Fruit fly (Drosophila melanogaster) whole organism, embryonic: Measurements from ENCODE around the gene UGP.

Source experiments
- Adf1 ChIP-seq: fragments of 200-800 bp; sonication (Bioruptor generic); IDR thresholded peaks from 2 replicates; pipeline ENCODE4 v1.3.6; 2022; ENCODE audit warnings: missing biosample characterization, missing genetic modification characterization
- Asciz ChIP-seq: fragments of 200-800 bp; sonication (Bioruptor generic); optimal IDR thresholded peaks from 2 replicates; lab custom pipeline; 2017; ENCODE audit warnings: missing biosample characterization, mild to moderate bottlenecking, missing genetic modification characterization, missing genetic modification reagents
- Awh ChIP-seq: fragments of 200-800 bp; sonication (Bioruptor generic); IDR thresholded peaks from 2 replicates; pipeline ENCODE4, ENCODE4 v1.3.6; 2022; ENCODE audit warnings: missing biosample characterization, missing genetic modification characterization
- C15 ChIP-seq: fragments of 200-800 bp; sonication (Bioruptor generic); IDR thresholded peaks from 3 replicates; pipeline ENCODE4 v1.3.6; 2022; ENCODE audit warnings: missing biosample characterization, missing genetic modification characterization
- CG10462 ChIP-seq: fragments of 200-800 bp; sonication (Bioruptor generic); optimal IDR thresholded peaks from 2 replicates; lab custom pipeline; 2016; ENCODE audit warnings: missing biosample characterization, missing genetic modification characterization
- CG11247 ChIP-seq: fragments of 200-800 bp; sonication (Bioruptor generic); IDR thresholded peaks from 2 replicates; pipeline ENCODE4 v1.3.6; 2022; ENCODE audit warnings: missing biosample characterization, missing genetic modification characterization
- CG11696 ChIP-seq: fragments of 200-800 bp; sonication (Bioruptor generic); IDR thresholded peaks from 2 replicates; pipeline ENCODE4 v1.3.6; 2022; ENCODE audit warnings: missing biosample characterization, missing genetic modification characterization
- CG13296 ChIP-seq: fragments of 200-800 bp; sonication (Bioruptor generic); optimal IDR thresholded peaks from 3 replicates; lab custom pipeline; 2018; ENCODE audit warnings: missing biosample characterization, mild to moderate bottlenecking, missing genetic modification characterization
- CG14965 ChIP-seq: fragments of 200-800 bp; sonication (Bioruptor generic); optimal IDR thresholded peaks from 2 replicates; lab custom pipeline; 2016; ENCODE audit warnings: missing biosample characterization, missing genetic modification characterization, borderline replicate concordance
- CG15073 ChIP-seq: fragments of 200-800 bp; sonication (Bioruptor generic); optimal IDR thresholded peaks from 2 replicates; lab custom pipeline; 2016; ENCODE audit warnings: missing biosample characterization, missing genetic modification characterization
- CG17802 ChIP-seq: fragments of 200-800 bp; sonication (Bioruptor generic); optimal IDR thresholded peaks from 2 replicates; lab custom pipeline; 2018; ENCODE audit warnings: missing biosample characterization, mild to moderate bottlenecking, missing genetic modification characterization, moderate library complexity
- CG18011 ChIP-seq: fragments of 200-800 bp; sonication (Bioruptor generic); optimal IDR thresholded peaks from 2 replicates; lab custom pipeline; 2017; ENCODE audit warnings: missing biosample characterization, missing genetic modification characterization, mild to moderate bottlenecking, moderate library complexity, missing genotype
- CG1832 ChIP-seq: fragments of 200-800 bp; sonication (Bioruptor generic); optimal IDR thresholded peaks from 2 replicates; lab custom pipeline; 2017; ENCODE audit warnings: missing biosample characterization, mild to moderate bottlenecking, missing genetic modification characterization, inconsistent platforms
- CG18619 ChIP-seq: fragments of 200-800 bp; sonication (Bioruptor generic); optimal IDR thresholded peaks from 3 replicates; lab custom pipeline; 2017; ENCODE audit warnings: missing biosample characterization, mild to moderate bottlenecking, missing genetic modification characterization
- CG18764 ChIP-seq: fragments of 200-800 bp; sonication (Bioruptor generic); optimal IDR thresholded peaks from 3 replicates; lab custom pipeline; 2016; ENCODE audit warnings: missing biosample characterization, missing genetic modification characterization
- CG31365 ChIP-seq: fragments of 200-800 bp; sonication (Bioruptor generic); optimal IDR thresholded peaks from 2 replicates; lab custom pipeline; 2018; ENCODE audit warnings: missing biosample characterization, mild to moderate bottlenecking, missing genetic modification characterization
- CG34224 ChIP-seq: fragments of 200-800 bp; sonication (Bioruptor generic); IDR thresholded peaks from 3 replicates; pipeline ENCODE4 v1.3.6; 2022; ENCODE audit warnings: missing biosample characterization, missing genetic modification characterization; ENCODE audit not compliant: partially characterized antibody
- CG34376 ChIP-seq: fragments of 200-800 bp; sonication (Bioruptor generic); optimal IDR thresholded peaks from 2 replicates; lab custom pipeline; 2018; ENCODE audit warnings: missing biosample characterization, mild to moderate bottlenecking, missing genetic modification characterization
- CG4404 ChIP-seq: fragments of 200-800 bp; sonication (Bioruptor generic); IDR thresholded peaks from 2 replicates; pipeline ENCODE4 v1.3.6; 2022; ENCODE audit warnings: missing biosample characterization, missing genetic modification characterization
- CG6272 ChIP-seq: fragments of 200-800 bp; sonication (Bioruptor generic); IDR thresholded peaks from 2 replicates; pipeline ENCODE4 v1.3.6; 2022; ENCODE audit warnings: missing biosample characterization, missing genetic modification characterization
- CG6689 ChIP-seq: fragments of 200-800 bp; sonication (Bioruptor generic); IDR thresholded peaks from 2 replicates; pipeline ENCODE4 v1.3.6; 2022; ENCODE audit warnings: missing biosample characterization, missing genetic modification characterization
- CG6765 ChIP-seq: fragments of 200-800 bp; sonication (Bioruptor generic); optimal IDR thresholded peaks from 3 replicates; lab custom pipeline; 2017; ENCODE audit warnings: missing biosample characterization, mild to moderate bottlenecking, missing genetic modification characterization
- CG6813 ChIP-seq: fragments of 200-800 bp; sonication (Bioruptor generic); optimal IDR thresholded peaks from 2 replicates; lab custom pipeline; 2017; ENCODE audit warnings: missing biosample characterization, missing genetic modification characterization, mild to moderate bottlenecking, moderate library complexity, missing genetic modification reagents
- CG8281 ChIP-seq: fragments of 200-800 bp; sonication (Bioruptor generic); optimal IDR thresholded peaks from 2 replicates; lab custom pipeline; 2018; ENCODE audit warnings: missing biosample characterization, mild to moderate bottlenecking, missing genetic modification characterization, moderate library complexity
- CG9437 ChIP-seq: fragments of 200-800 bp; sonication (Bioruptor generic); optimal IDR thresholded peaks from 2 replicates; lab custom pipeline; 2018; ENCODE audit warnings: missing biosample characterization, mild to moderate bottlenecking, missing genetic modification characterization
- CG9797 ChIP-seq: fragments of 200-800 bp; sonication (Bioruptor generic); optimal IDR thresholded peaks from 3 replicates; lab custom pipeline; 2018; ENCODE audit warnings: missing biosample characterization, mild to moderate bottlenecking, missing genetic modification characterization
- CrebB ChIP-seq: fragments of 200-800 bp; sonication (Bioruptor generic); optimal IDR thresholded peaks from 3 replicates; lab custom pipeline; 2018; ENCODE audit warnings: missing biosample characterization, mild to moderate bottlenecking, missing genetic modification characterization
- Doc3 ChIP-seq: fragments of 200-800 bp; sonication (Bioruptor generic); IDR thresholded peaks from 3 replicates; pipeline ENCODE4 v1.3.6; 2022; ENCODE audit warnings: missing biosample characterization, missing genetic modification characterization; ENCODE audit not compliant: partially characterized antibody
- Fer1 ChIP-seq: fragments of 200-800 bp; sonication (Bioruptor generic); optimal IDR thresholded peaks from 2 replicates; lab custom pipeline; 2017; ENCODE audit warnings: missing biosample characterization, mild to moderate bottlenecking, missing genetic modification characterization
- Fer3 ChIP-seq: fragments of 200-800 bp; sonication (Bioruptor generic); optimal IDR thresholded peaks from 2 replicates; lab custom pipeline; 2018; ENCODE audit warnings: missing biosample characterization, mild to moderate bottlenecking, missing genetic modification characterization, moderate library complexity
- Jarid2 ChIP-seq: fragments of 200-800 bp; sonication (Bioruptor generic); optimal IDR thresholded peaks from 3 replicates; lab custom pipeline; 2017; ENCODE audit warnings: mild to moderate bottlenecking, missing biosample characterization, missing genetic modification reagents, missing genetic modification characterization
- MBD-R2 ChIP-seq: fragments of 200-800 bp; sonication (Bioruptor generic); IDR thresholded peaks from 2 replicates; pipeline ENCODE4 v1.3.6; 2022; ENCODE audit warnings: missing biosample characterization, missing genetic modification characterization
- MESR4 ChIP-seq: fragments of 200-800 bp; sonication (Bioruptor generic); optimal IDR thresholded peaks from 2 replicates; lab custom pipeline; 2018; ENCODE audit warnings: missing biosample characterization, mild to moderate bottlenecking, missing genetic modification characterization, moderate library complexity
- Meics ChIP-seq: fragments of 200-800 bp; sonication (Bioruptor generic); optimal IDR thresholded peaks from 2 replicates; lab custom pipeline; 2017; ENCODE audit warnings: missing biosample characterization, mild to moderate bottlenecking, missing genetic modification characterization
- Rfx ChIP-seq: fragments of 200-800 bp; sonication (Bioruptor generic); IDR thresholded peaks from 2 replicates; pipeline ENCODE4 v1.3.6; 2022; ENCODE audit warnings: missing biosample characterization, missing genetic modification characterization
- bowl ChIP-seq: fragments of 200-800 bp; sonication (Bioruptor generic); IDR thresholded peaks from 2 replicates; pipeline ENCODE4 v1.3.6; 2022; ENCODE audit warnings: missing biosample characterization, missing genetic modification characterization
- chif ChIP-seq, 2 experiments: fragments of 200-800 bp; sonication (Bioruptor generic); optimal IDR thresholded peaks; 3 replicates each; lab custom pipeline; 2016; ENCODE audit warnings: missing biosample characterization in 2 of 2, missing genetic modification characterization in 2 of 2
- chm ChIP-seq: fragments of 200-800 bp; sonication (Bioruptor generic); IDR thresholded peaks from 2 replicates; pipeline ENCODE4 v1.3.6; 2022; ENCODE audit warnings: missing biosample characterization, missing genetic modification characterization
- chn ChIP-seq: fragments of 200-800 bp; sonication (Bioruptor generic); optimal IDR thresholded peaks from 2 replicates; lab custom pipeline; 2016; ENCODE audit warnings: missing biosample characterization, missing genetic modification characterization
- eyg ChIP-seq: fragments of 200-800 bp; sonication (Bioruptor generic); optimal IDR thresholded peaks from 3 replicates; lab custom pipeline; 2016; ENCODE audit warnings: missing biosample characterization, missing genetic modification characterization
- fu2 ChIP-seq: fragments of 200-800 bp; sonication (Bioruptor generic); optimal IDR thresholded peaks from 2 replicates; lab custom pipeline; 2016; ENCODE audit warnings: missing biosample characterization, missing genetic modification characterization
- gro ChIP-seq: fragments of 200-800 bp; sonication (Bioruptor generic); optimal IDR thresholded peaks from 2 replicates; lab custom pipeline; 2016; ENCODE audit warnings: missing biosample characterization, missing genetic modification characterization
- ham ChIP-seq: fragments of 200-800 bp; sonication (Bioruptor generic); IDR thresholded peaks from 2 replicates; pipeline ENCODE4 v1.3.6; 2022; ENCODE audit warnings: missing biosample characterization, missing genetic modification characterization
- mld ChIP-seq: fragments of 200-800 bp; sonication (Bioruptor generic); IDR thresholded peaks from 3 replicates; pipeline ENCODE4 v1.3.6; 2022; ENCODE audit warnings: missing biosample characterization, missing genetic modification characterization; ENCODE audit not compliant: partially characterized antibody
- otp ChIP-seq: fragments of 200-800 bp; sonication (Bioruptor generic); IDR thresholded peaks from 3 replicates; pipeline ENCODE4, ENCODE4 v1.3.6; 2022; ENCODE audit warnings: missing biosample characterization, missing genetic modification characterization
- sens ChIP-seq: fragments of 200-800 bp; sonication (Bioruptor generic); peaks from one replicate; lab custom pipeline; 2016; ENCODE audit warnings: missing biosample characterization, missing genetic modification characterization
- sna ChIP-seq: fragments of 200-800 bp; sonication (Bioruptor generic); IDR thresholded peaks from 2 replicates; pipeline ENCODE4 v1.3.6; 2022; ENCODE audit warnings: missing biosample characterization, missing genetic modification characterization; ENCODE audit not compliant: partially characterized antibody
- trem ChIP-seq: fragments of 200-800 bp; optimal IDR thresholded peaks from 3 replicates; lab custom pipeline; 2019; ENCODE audit warnings: missing biosample characterization, mild to moderate bottlenecking, missing genetic modification characterization, moderate library complexity
- wor ChIP-seq: fragments of 200-800 bp; sonication (Bioruptor generic); IDR thresholded peaks from 2 replicates; pipeline ENCODE4 v1.3.6; 2022; ENCODE audit warnings: missing biosample characterization, missing genetic modification characterization

Gene UGP

DNA sequence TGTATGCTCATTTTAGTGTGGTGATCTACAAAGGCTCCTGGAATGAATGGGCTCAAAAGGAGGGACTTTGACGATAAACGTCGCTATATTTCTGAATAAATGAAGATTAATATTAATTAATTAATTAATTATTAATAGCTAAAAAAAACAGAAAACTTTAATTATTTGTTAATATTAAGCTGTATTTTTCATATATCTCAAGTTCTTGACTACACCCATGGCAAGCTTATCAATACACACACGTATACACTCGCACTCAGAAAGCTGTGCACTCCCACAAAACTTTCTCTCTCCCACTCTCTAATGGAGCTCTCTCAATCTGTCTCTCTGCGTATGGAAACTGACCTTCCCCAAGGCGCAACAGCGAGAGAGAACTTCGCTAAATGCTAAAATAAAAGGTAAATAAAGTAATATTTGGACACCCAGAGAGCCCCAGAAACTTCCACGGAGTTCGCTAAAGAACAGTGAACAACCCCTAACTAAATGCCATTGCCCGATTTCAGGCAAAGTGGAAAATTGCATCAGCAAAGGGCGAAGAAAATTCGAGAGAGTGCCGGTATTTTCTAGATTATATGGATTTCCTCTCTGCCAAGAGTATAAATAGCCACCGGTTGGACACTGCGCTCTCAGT, 14.8 kb upstream of the UGP start (continued):
- TF ChIP-seq CG1832 (GFP tag; lab: Kevin White, UChicago) (no peak), otp (GFP tag; lab: Robert Waterston, UW) (peak; percentile 11; the same call in 1 of the 3 replicates), CG10462 (GFP tag; lab: Kevin White, UChicago) (peak; percentile 29), CG15073 (no peak), CG4404 (peak; percentile 33; the same call in 1 of the 2 replicates), MESR4 (GFP tag; lab: Kevin White, UChicago) (no peak), Asciz (GFP tag; lab: Kevin White, UChicago) (peak; percentile 62), CG18619 (peak; percentile 48), wor (peak; percentile 46; the same call in 1 of the 2 replicates), eyg (GFP tag; lab: Kevin White, UChicago) (no peak), CrebB (tag; lab: Kevin White, UChicago) (no peak), CG11247 (GFP tag; lab: Robert Waterston, UW) (peak; percentile 58), CG31365 (no peak), CG17802 (tag; lab: Kevin White, UChicago) (no peak), CG6813 (peak; percentile 75), CG13296 (peak; percentile 79), CG34376 (GFP tag; lab: Kevin White, UChicago) (peak; percentile 18), CG6272 (no peak), sens (GFP tag; lab: Kevin White, UChicago) (peak; percentile 89), chif (GFP tag; optimal IDR thresholded peaks at IDR 0.05; lab: Kevin White, UChicago) (peak in 1 of 2 experiments; percentile 12), gro (GFP tag; lab: Kevin White, UChicago) (no peak), Doc3 (GFP tag; lab: Robert Waterston, UW) (peak; percentile 45; the same call in 2 of the 3 replicates), Awh (peak; percentile 87), CG9437 (GFP tag; lab: Kevin White, UChicago) (peak; percentile 22), Fer3 (peak; percentile 70), ham (GFP tag; lab: Robert Waterston, UW) (no peak), CG18011 (GFP tag; lab: Kevin White, UChicago) (peak; percentile 47), MBD-R2 (peak; percentile 44), trem (tag; lab: Kevin White, UChicago) (peak; percentile 56), Adf1 (GFP tag; lab: Robert Waterston, UW) (no peak), CG6765 (GFP tag; lab: Kevin White, UChicago) (peak; percentile 54), CG34224 (GFP tag; lab: Robert Waterston, UW) (peak; percentile 53; the same call in 1 of the 3 replicates), chn (peak; percentile 6), CG18764 (GFP tag; lab: Kevin White, UChicago) (peak; percentile 36), Fer1 (GFP tag; lab: Kevin White, UChicago) (peak; percentile 81), CG9797 (GFP tag; lab: Kevin White, UChicago) (no peak), Meics (GFP tag; lab: Kevin White, UChicago) (peak; percentile 71), Rfx (GFP tag; lab: Robert Waterston, UW) (peak; percentile 86), mld (no peak), fu2 (GFP tag; lab: Kevin White, UChicago) (no peak), CG11696 (GFP tag; lab: Robert Waterston, UW) (peak; percentile 58), CG6689 (peak; percentile 69), bowl (GFP tag; lab: Robert Waterston, UW) (peak; percentile 45; the same call in 1 of the 2 replicates), CG8281 (tag; lab: Kevin White, UChicago) (peak; percentile 9), chm (GFP tag; lab: Robert Waterston, UW) (peak; percentile 57; the same call in 1 of the 2 replicates), Jarid2 (GFP tag; lab: Kevin White, UChicago) (peak; percentile 9), CG14965 (GFP tag; lab: Kevin White, UChicago) (no peak), sna (peak; percentile 67; the same call in 1 of the 2 replicates), C15 (GFP tag; lab: Robert Waterston, UW) (no peak)
